Worm (Caenorhabditis elegans): ENCODE results near the gene msp-31.
A peak's percentile ranks its signal among the peaks of the same experiment; 100 is the strongest.

msp-31 gene

DNA sequence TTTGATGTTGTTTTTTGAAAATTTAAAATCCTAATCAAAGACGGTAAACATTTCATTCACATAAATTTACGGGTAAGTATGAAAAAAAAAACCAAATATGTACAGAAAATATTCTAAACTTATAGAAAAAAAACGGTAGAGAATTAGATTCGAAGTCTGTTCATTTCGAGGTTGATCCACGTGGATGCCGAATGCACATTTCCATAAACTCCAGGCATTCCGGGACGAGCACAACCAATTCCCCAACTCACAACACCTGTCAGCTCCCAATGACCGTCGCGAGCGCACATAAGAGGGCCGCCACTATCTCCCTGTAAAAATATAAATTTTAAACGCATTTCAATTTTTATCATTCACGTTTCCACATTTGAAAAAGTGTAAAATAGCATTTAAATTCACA lies 31.8 kb upstream of the msp-31 start:
- TF ChIP-seq zip-8 (tag; optimal IDR thresholded peaks at IDR 0.05) (no peak), nhr-28 (tag; optimal IDR thresholded peaks at IDR 0.05) (no peak), M03D4.4 (tag; optimal IDR thresholded peaks at IDR 0.05) (no peak)

ce11 chrII:4946775-4947174 lies 30.4 kb upstream of the msp-31 start:
- TF ChIP-seq ces-1 (GFP tag; optimal IDR thresholded peaks at IDR 0.05) (no peak), unc-120 (tag; optimal IDR thresholded peaks at IDR 0.05; ENCODE audit: poor library complexity, severe bottlenecking) (peak; percentile 17)

DNA sequence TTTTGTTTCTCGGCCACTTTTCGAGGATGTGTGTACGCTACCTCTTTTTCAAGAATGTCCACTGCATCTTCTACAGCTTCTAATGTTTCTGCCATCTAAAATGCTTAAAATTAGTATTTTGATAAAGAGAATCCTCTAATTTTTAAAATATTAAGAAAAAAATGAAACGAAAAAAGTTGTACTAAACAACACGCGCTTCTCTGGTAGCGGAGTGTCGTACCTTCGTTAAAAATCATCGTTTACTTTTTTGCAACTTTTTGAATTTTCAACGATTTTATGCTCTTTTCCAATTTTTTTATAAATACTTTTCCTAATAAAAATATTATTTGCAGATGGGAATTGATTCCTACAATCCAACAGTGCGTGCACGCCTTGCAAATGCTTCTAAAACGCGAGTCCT lies 29.3 kb upstream of the msp-31 start, which contains the start of the genes gldi-11 and ZK546.2:
TSS of gene gldi-11 (minus strand) at position 95 of the 400 bp plus-strand sequence.
TSS of gene ZK546.2 (plus strand) at position 333 of the 400 bp plus-strand sequence.
- TF ChIP-seq cnd-1 (tag; optimal IDR thresholded peaks at IDR 0.05) (no peak), ceh-43 (GFP tag; optimal IDR thresholded peaks at IDR 0.05) (no peak), unc-120 (tag; optimal IDR thresholded peaks at IDR 0.05; ENCODE audit: poor library complexity, severe bottlenecking) (no peak), drap-1 (GFP tag; optimal IDR thresholded peaks at IDR 0.05) (no peak), nhr-237 (tag; optimal IDR thresholded peaks at IDR 0.05) (no peak), hlh-1 (tag; optimal IDR thresholded peaks at IDR 0.05) (no peak), tbx-8 (GFP tag; optimal IDR thresholded peaks at IDR 0.05) (no peak), nhr-28 (tag; optimal IDR thresholded peaks at IDR 0.05) (no peak), ztf-11 (tag; optimal IDR thresholded peaks at IDR 0.05) (no peak), ham-2 (GFP tag; optimal IDR thresholded peaks at IDR 0.05) (no peak), nhr-2 (tag; optimal IDR thresholded peaks at IDR 0.05) (no peak), lin-32 (GFP tag; optimal IDR thresholded peaks at IDR 0.05) (no peak), flh-1 (GFP tag; optimal IDR thresholded peaks at IDR 0.05) (no peak), mab-5 (tag; optimal IDR thresholded peaks at IDR 0.05) (no peak), ces-1 (GFP tag; optimal IDR thresholded peaks at IDR 0.05) (no peak), unc-39 (tag; optimal IDR thresholded peaks at IDR 0.05) (no peak), elt-3 (tag; optimal IDR thresholded peaks at IDR 0.05) (no peak), bed-3 (GFP tag; optimal IDR thresholded peaks at IDR 0.05) (no peak), pha-4 (tag; optimal IDR thresholded peaks at IDR 0.05) (no peak), nhr-12 (tag; optimal IDR thresholded peaks at IDR 0.05) (no peak)

DNA sequence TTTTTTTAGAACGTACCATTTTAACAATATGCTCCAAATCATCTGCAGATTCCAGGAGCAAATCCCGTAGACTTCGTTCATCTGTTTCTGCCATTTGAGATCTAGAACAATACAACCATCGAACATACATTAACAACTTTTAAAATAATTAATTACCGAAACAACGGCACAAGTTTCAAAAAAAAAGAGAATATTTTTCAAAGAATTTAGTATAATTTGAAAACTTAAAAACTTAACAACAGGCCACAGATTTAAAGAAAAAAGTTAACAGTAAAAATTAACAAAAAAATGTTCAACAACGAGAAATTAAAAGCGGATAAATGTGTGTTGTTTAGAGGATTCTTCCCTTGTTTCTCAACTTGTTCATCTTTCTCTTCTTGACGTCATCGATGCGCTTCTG lies 27.5 kb upstream of the msp-31 start, which contains the start of gene mdt-4:
TSS of gene mdt-4 (minus strand) at position 101 of the 400 bp plus-strand sequence.
- TF ChIP-seq mls-2 (tag; optimal IDR thresholded peaks at IDR 0.05) (no peak), nhr-28 (tag; optimal IDR thresholded peaks at IDR 0.05) (no peak), nhr-237 (tag; optimal IDR thresholded peaks at IDR 0.05) (no peak), ces-1 (GFP tag; optimal IDR thresholded peaks at IDR 0.05) (no peak), zip-8 (tag; optimal IDR thresholded peaks at IDR 0.05) (no peak), sem-2 (GFP tag; optimal IDR thresholded peaks at IDR 0.05) (no peak), nhr-76 (tag; optimal IDR thresholded peaks at IDR 0.05) (no peak), elt-1 (tag; optimal IDR thresholded peaks at IDR 0.05; ENCODE audit: borderline replicate concordance, insufficient read depth) (no peak), hlh-1 (tag; optimal IDR thresholded peaks at IDR 0.05) (no peak), ceh-43 (GFP tag; optimal IDR thresholded peaks at IDR 0.05) (no peak), unc-39 (tag; optimal IDR thresholded peaks at IDR 0.05) (no peak), M03D4.4 (tag; optimal IDR thresholded peaks at IDR 0.05) (no peak), nhr-12 (tag; optimal IDR thresholded peaks at IDR 0.05) (no peak), ceh-83 (GFP tag; optimal IDR thresholded peaks at IDR 0.05) (no peak), snpc-4 (tag; optimal IDR thresholded peaks at IDR 0.05) (no peak), blmp-1 (tag; optimal IDR thresholded peaks at IDR 0.05) (no peak), bed-3 (GFP tag; optimal IDR thresholded peaks at IDR 0.05) (no peak), flh-1 (GFP tag; optimal IDR thresholded peaks at IDR 0.05) (no peak)

DNA sequence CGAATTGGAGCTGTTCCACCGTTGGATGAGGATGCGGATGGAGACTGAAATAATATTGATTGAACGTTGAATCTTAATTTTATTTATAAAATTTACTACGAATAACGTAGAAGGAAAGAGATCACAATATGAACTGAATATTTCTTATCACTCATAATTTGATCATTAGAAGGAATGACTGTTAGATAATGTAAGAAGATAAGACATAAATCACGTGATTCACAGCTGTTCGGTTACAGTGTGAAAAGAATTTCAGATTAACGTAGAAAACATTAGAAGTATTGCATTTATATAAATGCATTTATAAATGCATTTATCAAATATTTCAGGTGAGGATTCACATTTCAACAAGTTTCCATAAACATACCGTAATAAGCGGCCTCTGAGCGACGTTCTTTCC lies 26.5 kb upstream of the msp-31 start:
- no peak for TF ChIP-seq hlh-1 (tag; optimal IDR thresholded peaks at IDR 0.05)
- TF ChIP-seq nhr-28 (tag; optimal IDR thresholded peaks at IDR 0.05), result no peak
- no peak for TF ChIP-seq nhr-237 (tag; optimal IDR thresholded peaks at IDR 0.05)
- TF ChIP-seq pha-4 (tag; optimal IDR thresholded peaks at IDR 0.05), result no peak
- TF ChIP-seq nhr-12 (tag; optimal IDR thresholded peaks at IDR 0.05), result no peak
- TF ChIP-seq zip-8 (tag; optimal IDR thresholded peaks at IDR 0.05), result no peak
- no peak for TF ChIP-seq mls-2 (tag; optimal IDR thresholded peaks at IDR 0.05)
- no peak for TF ChIP-seq elt-1 (tag; optimal IDR thresholded peaks at IDR 0.05; ENCODE audit: borderline replicate concordance, insufficient read depth)
- TF ChIP-seq nhr-2 (tag; optimal IDR thresholded peaks at IDR 0.05), result no peak
- TF ChIP-seq snpc-4 (tag; optimal IDR thresholded peaks at IDR 0.05), result no peak
- TF ChIP-seq flh-1 (GFP tag; optimal IDR thresholded peaks at IDR 0.05), result no peak

- TF ChIP-seq mab-5 (tag; optimal IDR thresholded peaks at IDR 0.05) (no peak), ztf-11 (tag; optimal IDR thresholded peaks at IDR 0.05) (no peak), lin-13 (tag; optimal IDR thresholded peaks at IDR 0.05) (peak; percentile 57), flh-1 (GFP tag; optimal IDR thresholded peaks at IDR 0.05) (peak; percentile 40), elt-3 (tag; optimal IDR thresholded peaks at IDR 0.05) (no peak), sem-2 (GFP tag; optimal IDR thresholded peaks at IDR 0.05) (peak; percentile 75), nhr-76 (tag; optimal IDR thresholded peaks at IDR 0.05) (peak; percentile 25), pha-4 (tag; optimal IDR thresholded peaks at IDR 0.05) (peak; percentile 24), unc-62 (GFP tag; optimal IDR thresholded peaks at IDR 0.05) (no peak), sptf-1 (tag; optimal IDR thresholded peaks at IDR 0.05) (peak; percentile 90), bed-3 (GFP tag; optimal IDR thresholded peaks at IDR 0.05) (peak; percentile 58), lsy-2 (tag; optimal IDR thresholded peaks at IDR 0.05) (no peak), mls-2 (tag; optimal IDR thresholded peaks at IDR 0.05) (peak; percentile 88), hlh-1 (tag; optimal IDR thresholded peaks at IDR 0.05) (no peak), nhr-237 (tag; optimal IDR thresholded peaks at IDR 0.05) (no peak), tbx-8 (GFP tag; optimal IDR thresholded peaks at IDR 0.05) (no peak), lin-32 (GFP tag; optimal IDR thresholded peaks at IDR 0.05) (peak; percentile 64), drap-1 (GFP tag; optimal IDR thresholded peaks at IDR 0.05) (peak; percentile 86), blmp-1 (tag; optimal IDR thresholded peaks at IDR 0.05) (no peak), snpc-4 (tag; optimal IDR thresholded peaks at IDR 0.05) (no peak), mep-1 (tag; optimal IDR thresholded peaks at IDR 0.05) (no peak), unc-39 (tag; optimal IDR thresholded peaks at IDR 0.05) (no peak), elt-1 (tag; optimal IDR thresholded peaks at IDR 0.05; ENCODE audit: borderline replicate concordance, insufficient read depth) (no peak), M03D4.4 (tag; optimal IDR thresholded peaks at IDR 0.05) (peak; percentile 84), zip-8 (tag; optimal IDR thresholded peaks at IDR 0.05) (no peak), ham-2 (GFP tag; optimal IDR thresholded peaks at IDR 0.05) (peak; percentile 90), ces-1 (GFP tag; optimal IDR thresholded peaks at IDR 0.05) (no peak)
Observed at ce11 chrII:4942397-4942796, 26.0 kb upstream of the msp-31 start.

All from whole organism, mixed stage, embryonic.